Fruit fly (Drosophila melanogaster): ENCODE measurements around the gene fzo.

- peak; percentile 67 for TF ChIP-seq Mnt (GFP tag; optimal IDR thresholded peaks at IDR 0.05)
- peak; percentile 82 for TF ChIP-seq CG7101 (tag; optimal IDR thresholded peaks at IDR 0.05)
Observed at dm6 chr3R:23251256-23251655, 47.4 kb upstream of the fzo start, which contains the start of the genes Rad60 and EloA.

Data from whole organism, adult.